Worm (Caenorhabditis elegans): ENCODE data around the gene ZK1240.2.

DNA sequence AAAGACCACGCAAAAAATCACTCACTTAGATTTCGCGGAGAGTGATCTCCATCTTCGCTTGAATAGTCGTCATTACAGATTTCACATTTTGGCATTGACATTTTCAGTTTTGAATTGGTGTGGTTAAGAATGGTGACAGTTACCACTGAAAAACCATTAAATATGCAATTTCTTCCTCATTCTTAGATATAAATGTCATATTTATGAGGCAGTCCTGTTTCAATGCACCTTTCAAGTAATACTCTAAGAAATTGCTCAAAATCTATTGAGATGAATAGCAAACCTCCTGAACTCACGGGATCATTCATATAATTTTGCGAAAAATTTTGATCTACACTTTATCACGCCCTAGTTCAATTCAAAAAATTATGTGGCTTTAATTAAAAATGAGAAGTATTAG, 31.1 kb upstream of the ZK1240.2 start, which contains the start of gene K09F6.7:
- TF ChIP-seq nhr-76 (tag; optimal IDR thresholded peaks at IDR 0.05) (no peak), unc-62 (GFP tag; optimal IDR thresholded peaks at IDR 0.05) (no peak)

Data from whole organism, mixed stage, embryonic.